Fruit fly (Drosophila melanogaster) whole organism, pupa: ENCODE results near the gene PGAP1.

Experiments
- CG12605 ChIP-seq: fragments of 200-800 bp; sonication (Bioruptor generic); IDR thresholded peaks from 2 replicates; pipeline ENCODE4 v1.3.6; 2022; ENCODE audit warnings: missing biosample characterization, missing genetic modification characterization
- CG13204 ChIP-seq: fragments of 200-800 bp; sonication (Bioruptor generic); optimal IDR thresholded peaks from 2 replicates; lab custom pipeline; 2018; ENCODE audit warnings: missing biosample characterization, mild to moderate bottlenecking, missing genetic modification characterization, moderate library complexity
- CG14655 ChIP-seq: fragments of 200-800 bp; sonication (Bioruptor generic); optimal IDR thresholded peaks from 3 replicates; lab custom pipeline; 2017; ENCODE audit warnings: mild to moderate bottlenecking, missing biosample characterization, missing genetic modification reagents, missing genetic modification characterization
- CG15710 ChIP-seq: fragments of 200-800 bp; sonication (Bioruptor generic); optimal IDR thresholded peaks from 2 replicates; lab custom pipeline; 2018; ENCODE audit warnings: missing biosample characterization, mild to moderate bottlenecking, missing genetic modification characterization, moderate library complexity
- CG32121 ChIP-seq: fragments of 200-800 bp; sonication (Bioruptor generic); IDR thresholded peaks from 2 replicates; pipeline ENCODE4 v1.3.6; 2022; ENCODE audit warnings: missing biosample characterization, missing genetic modification characterization
- CG34367 ChIP-seq: fragments of 200-800 bp; sonication (Bioruptor generic); optimal IDR thresholded peaks from 2 replicates; lab custom pipeline; 2018; ENCODE audit warnings: missing biosample characterization, mild to moderate bottlenecking, missing genetic modification characterization
- CG8159 ChIP-seq: fragments of 200-800 bp; sonication (Bioruptor generic); optimal IDR thresholded peaks from 3 replicates; lab custom pipeline; 2018; ENCODE audit warnings: missing biosample characterization, mild to moderate bottlenecking, missing genetic modification characterization, moderate library complexity
- CG8301 ChIP-seq: fragments of 200-800 bp; sonication (Bioruptor generic); optimal IDR thresholded peaks from 2 replicates; lab custom pipeline; 2018; ENCODE audit warnings: missing biosample characterization, mild to moderate bottlenecking, missing genetic modification characterization
- CG9948 ChIP-seq: fragments of 200-800 bp; sonication (Bioruptor generic); optimal IDR thresholded peaks from 2 replicates; lab custom pipeline; 2018; ENCODE audit warnings: missing biosample characterization, mild to moderate bottlenecking, missing genetic modification characterization, moderate library complexity
- EcR ChIP-seq: fragments of 200-800 bp; sonication (Bioruptor generic); optimal IDR thresholded peaks from 3 replicates; lab custom pipeline; 2019; ENCODE audit warnings: missing biosample characterization, missing genetic modification characterization, mild to moderate bottlenecking, moderate library complexity, missing genetic modification reagents
- Pif1A ChIP-seq: fragments of 200-800 bp; sonication (Bioruptor generic); optimal IDR thresholded peaks from 3 replicates; lab custom pipeline; 2016; ENCODE audit warnings: missing biosample characterization, missing genetic modification characterization
- fd96Ca ChIP-seq: fragments of 200-800 bp; sonication (Bioruptor generic); IDR thresholded peaks from 3 replicates; pipeline ENCODE4 v1.3.6; 2022; ENCODE audit warnings: missing biosample characterization, missing genetic modification characterization

DNA sequence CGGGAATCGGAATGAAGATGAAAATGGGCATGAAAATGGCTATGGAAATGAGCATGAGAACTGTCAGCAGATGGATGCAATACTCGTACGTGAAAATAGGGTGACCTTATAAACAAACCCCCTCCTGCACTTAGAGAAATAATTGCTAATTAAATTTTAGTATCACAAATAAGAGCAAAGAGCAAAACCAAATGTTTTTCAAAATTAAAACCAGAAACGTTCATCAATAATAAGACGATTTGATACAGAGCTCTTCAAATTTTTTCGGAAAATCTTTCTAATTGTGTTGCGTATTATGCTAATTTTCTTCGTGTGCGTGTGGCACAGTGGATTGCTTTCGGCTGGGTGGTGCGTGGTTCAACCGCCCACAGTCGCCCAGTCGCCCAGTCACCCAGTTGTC lies 43.0 kb downstream of the PGAP1 start:
- TF ChIP-seq CG8301 (tag; lab: Kevin White, UChicago) = no peak
- no peak for TF ChIP-seq fd96Ca
- TF ChIP-seq CG8159 = no peak
- TF ChIP-seq CG13204 (GFP tag; lab: Kevin White, UChicago) = no peak
- TF ChIP-seq CG12605 = no peak
- no peak for TF ChIP-seq EcR (GFP tag; lab: Kevin White, UChicago)
- no peak for TF ChIP-seq CG15710
- no peak for TF ChIP-seq CG34367 (tag; lab: Kevin White, UChicago)
- TF ChIP-seq CG32121 (GFP tag; lab: Robert Waterston, UW) = 0 out of 2 replicates have a peak, but pooled peaks have one; percentile 19
- TF ChIP-seq CG14655 (GFP tag; lab: Kevin White, UChicago) = no peak
- no peak for TF ChIP-seq CG9948 (tag; lab: Kevin White, UChicago)
- no peak for TF ChIP-seq Pif1A (GFP tag; lab: Kevin White, UChicago)
